Worm (Caenorhabditis elegans) whole organism, L2 larva: Measurements from ENCODE around the gene srw-63.

Experiments used
- C34F6.9 ChIP-seq: fragments of 150-350 bp; optimal IDR thresholded peaks from 2 replicates; lab custom pipeline; 2014; ENCODE audit warnings: missing biosample characterization, missing genetic modification characterization
- R02D3.7 ChIP-seq: fragments of 150-350 bp; optimal IDR thresholded peaks from 2 replicates; lab custom pipeline; 2014; ENCODE audit warnings: missing biosample characterization, missing genetic modification characterization
- ZK546.5 ChIP-seq: sonication (generic microtip); optimal IDR thresholded peaks from 2 replicates; lab custom pipeline; 2017; ENCODE audit warnings: missing biosample characterization, missing genetic modification characterization
- ama-1 ChIP-seq: fragments of 150-350 bp; optimal IDR thresholded peaks from 2 replicates; lab custom pipeline; 2018; ENCODE audit warnings: inconsistent platforms
- fos-1 ChIP-seq: fragments of 150-350 bp; optimal IDR thresholded peaks from 2 replicates; lab custom pipeline; 2014; ENCODE audit warnings: missing biosample characterization, missing genetic modification characterization
- nhr-77 ChIP-seq: fragments of 150-350 bp; optimal IDR thresholded peaks from 2 replicates; lab custom pipeline; 2014; ENCODE audit warnings: missing biosample characterization, missing genetic modification characterization
- unc-39 ChIP-seq: fragments of 150-350 bp; optimal IDR thresholded peaks from 2 replicates; lab custom pipeline; 2014; ENCODE audit warnings: missing biosample characterization, missing genetic modification characterization
- unc-62 ChIP-seq: fragments of 150-350 bp; optimal IDR thresholded peaks from 2 replicates; lab custom pipeline; 2014; ENCODE audit warnings: missing biosample characterization, missing genetic modification reagents, missing genetic modification characterization
- ztf-11 ChIP-seq: sonication (generic microtip); optimal IDR thresholded peaks from 2 replicates; lab custom pipeline; 2017; ENCODE audit warnings: missing biosample characterization, missing genetic modification characterization

DNA sequence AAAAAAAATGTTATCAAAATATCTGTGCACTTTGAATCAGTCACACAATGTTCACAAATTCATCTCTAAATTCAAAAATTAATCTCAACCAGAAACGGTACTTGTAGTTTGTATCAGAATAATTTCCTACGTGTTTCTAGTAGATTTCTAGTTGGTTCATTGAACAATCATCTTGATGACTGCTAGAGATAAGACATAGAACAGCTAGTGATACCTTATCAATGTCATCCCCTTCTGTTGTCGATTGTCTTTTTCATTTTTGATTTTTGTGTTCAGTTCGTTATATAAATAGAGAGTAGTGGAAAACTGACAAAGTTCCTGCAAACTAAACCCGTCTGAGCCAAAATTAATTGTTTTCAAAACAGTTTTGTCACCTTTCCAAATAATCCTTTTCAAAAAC lies 34.7 kb upstream of the srw-63 start:
- no peak for TF ChIP-seq C34F6.9 (tag; lab: Kevin White, UChicago)
- TF ChIP-seq unc-62 (GFP tag; lab: Kevin White, UChicago) = no peak
- no peak for TF ChIP-seq nhr-77
- TF ChIP-seq unc-39 (tag; lab: Kevin White, UChicago) = no peak
- no peak for TF ChIP-seq ama-1 (lab: Kevin White, UChicago)
- TF ChIP-seq R02D3.7 (tag; lab: Kevin White, UChicago) = no peak
- no peak for TF ChIP-seq ZK546.5 (tag; lab: Kevin White, UChicago)
- TF ChIP-seq fos-1 (tag; lab: Kevin White, UChicago) = peak; percentile 76
- TF ChIP-seq ztf-11 = no peak
